Worm (Caenorhabditis elegans) whole organism, early embryonic: Measurements from ENCODE around the gene ekl-5.

Experiments used
- F13C5.2 ChIP-seq: sonication (generic microtip); optimal IDR thresholded peaks from 2 replicates; lab custom pipeline; 2017; ENCODE audit warnings: mild to moderate bottlenecking, missing genetic modification characterization, inconsistent platforms, missing compliant biosample characterization
- aly-1 ChIP-seq: sonication (generic microtip); optimal IDR thresholded peaks from 2 replicates; lab custom pipeline; 2016; ENCODE audit warnings: missing genetic modification characterization, missing compliant biosample characterization
- ama-1 ChIP-seq: fragments of 150-350 bp; optimal IDR thresholded peaks from 2 replicates; lab custom pipeline; 2014
- ceh-13 ChIP-seq: fragments of 200-800 bp; sonication (Bioruptor generic); optimal IDR thresholded peaks from 2 replicates; lab custom pipeline; 2018; ENCODE audit warnings: mild to moderate bottlenecking, missing genetic modification characterization, missing compliant biosample characterization
- flt-1 ChIP-seq: fragments of 200-800 bp; sonication (Bioruptor generic); IDR thresholded peaks from 2 replicates; pipeline ENCODE4 v1.3.6; 2022; ENCODE audit warnings: missing genetic modification characterization, missing compliant biosample characterization
- hmbx-1 ChIP-seq: sonication (generic microtip); optimal IDR thresholded peaks from 2 replicates; lab custom pipeline; 2016; ENCODE audit warnings: mild to moderate bottlenecking, missing genetic modification characterization, missing compliant biosample characterization
- hmg-4 ChIP-seq: fragments of 200-800 bp; sonication (Bioruptor generic); optimal IDR thresholded peaks from 2 replicates; lab custom pipeline; 2018; ENCODE audit warnings: mild to moderate bottlenecking, missing genetic modification characterization, missing compliant biosample characterization

ce11 chrX:13881760-13882369, 35.1 kb downstream of the ekl-5 start:
- TF ChIP-seq flt-1 (GFP tag; lab: Robert Waterston, UW) (no peak), hmg-4 (GFP tag; lab: Kevin White, UChicago) (peak; percentile 62), ceh-13 (GFP tag; lab: Kevin White, UChicago) (no peak), hmbx-1 (tag; lab: Kevin White, UChicago) (no peak), F13C5.2 (tag; lab: Kevin White, UChicago) (no peak), aly-1 (no peak), ama-1 (lab: Kevin White, UChicago) (no peak)
